Worm (Caenorhabditis elegans) whole organism, early embryonic: ENCODE measurements around the gene dmsr-12.

Experiments
- aly-1 ChIP-seq: sonication (generic microtip); optimal IDR thresholded peaks from 2 replicates; lab custom pipeline; 2016; ENCODE audit warnings: missing genetic modification characterization, missing compliant biosample characterization
- ama-1 ChIP-seq: fragments of 150-350 bp; optimal IDR thresholded peaks from 2 replicates; lab custom pipeline; 2014
- ceh-13 ChIP-seq: fragments of 200-800 bp; sonication (Bioruptor generic); optimal IDR thresholded peaks from 2 replicates; lab custom pipeline; 2018; ENCODE audit warnings: mild to moderate bottlenecking, missing genetic modification characterization, missing compliant biosample characterization
- ceh-36 ChIP-seq: sonication (generic microtip); optimal IDR thresholded peaks from 2 replicates; lab custom pipeline; 2016; ENCODE audit warnings: missing genetic modification characterization, inconsistent platforms, missing compliant biosample characterization
- ets-7 ChIP-seq: sonication (generic microtip); optimal IDR thresholded peaks from 2 replicates; lab custom pipeline; 2016; ENCODE audit warnings: missing genotype, missing genetic modification characterization, missing compliant biosample characterization
- flt-1 ChIP-seq: fragments of 200-800 bp; sonication (Bioruptor generic); IDR thresholded peaks from 2 replicates; pipeline ENCODE4 v1.3.6; 2022; ENCODE audit warnings: missing genetic modification characterization, missing compliant biosample characterization
- hmbx-1 ChIP-seq: sonication (generic microtip); optimal IDR thresholded peaks from 2 replicates; lab custom pipeline; 2016; ENCODE audit warnings: mild to moderate bottlenecking, missing genetic modification characterization, missing compliant biosample characterization
- hmg-4 ChIP-seq: fragments of 200-800 bp; sonication (Bioruptor generic); optimal IDR thresholded peaks from 2 replicates; lab custom pipeline; 2018; ENCODE audit warnings: mild to moderate bottlenecking, missing genetic modification characterization, missing compliant biosample characterization
- hnd-1 ChIP-seq: sonication (generic microtip); optimal IDR thresholded peaks from 2 replicates; lab custom pipeline; 2016; ENCODE audit warnings: missing genetic modification characterization, missing compliant biosample characterization
- pes-1 ChIP-seq: fragments of 200-800 bp; sonication (Bioruptor generic); IDR thresholded peaks from 2 replicates; pipeline ENCODE4 v1.3.6; 2022; ENCODE audit warnings: missing genetic modification reagents, missing genetic modification characterization, missing compliant biosample characterization
- sea-1 ChIP-seq: fragments of 200-800 bp; sonication (Bioruptor generic); conservative IDR thresholded peaks from 2 replicates; pipeline ENCODE4 v1.3.6; 2022; ENCODE audit warnings: missing genetic modification characterization, missing compliant biosample characterization
- tbx-11 ChIP-seq: fragments of 200-800 bp; sonication (Bioruptor generic); IDR thresholded peaks from 2 replicates; pipeline ENCODE4 v1.3.6; 2022; ENCODE audit warnings: missing genetic modification characterization, missing compliant biosample characterization
- tbx-37 ChIP-seq: fragments of 200-800 bp; sonication (Bioruptor generic); conservative IDR thresholded peaks from 2 replicates; pipeline ENCODE4 v1.3.6; 2022; ENCODE audit warnings: missing genetic modification reagents, missing genetic modification characterization, missing compliant biosample characterization
- tra-4 ChIP-seq: sonication (generic microtip); optimal IDR thresholded peaks from 2 replicates; lab custom pipeline; 2017; ENCODE audit warnings: missing genetic modification characterization, missing compliant biosample characterization

ce11 chrV:6783044-6783625 is 23.1 kb downstream of the dmsr-12 start:
- TF ChIP-seq pes-1 (GFP tag; lab: Robert Waterston, UW) (no peak), hmg-4 (GFP tag; lab: Kevin White, UChicago) (no peak), ama-1 (no peak), ceh-36 (tag; lab: Kevin White, UChicago) (no peak), tra-4 (tag; lab: Kevin White, UChicago) (no peak), tbx-11 (GFP tag; lab: Robert Waterston, UW) (no peak), flt-1 (GFP tag; lab: Robert Waterston, UW) (no peak), ets-7 (tag; lab: Kevin White, UChicago) (no peak), aly-1 (tag; lab: Kevin White, UChicago) (no peak), hmbx-1 (no peak), hnd-1 (tag; lab: Kevin White, UChicago) (no peak), tbx-37 (no peak), ceh-13 (no peak), sea-1 (GFP tag; lab: Robert Waterston, UW) (no peak)
